Worm (Caenorhabditis elegans) whole organism, L4 larva: ENCODE measurements around the gene C25G4.2.

Experiments used
- D1046.2 ChIP-seq: fragments of 200-800 bp; sonication (Bioruptor generic); IDR thresholded peaks from 2 replicates; pipeline ENCODE4 v1.3.6; 2022; ENCODE audit warnings: missing genetic modification characterization, missing compliant biosample characterization
- F10B5.3 ChIP-seq: sonication (generic microtip); optimal IDR thresholded peaks from 2 replicates; lab custom pipeline; 2016; ENCODE audit warnings: mild to moderate bottlenecking, missing genetic modification characterization, missing compliant biosample characterization
- F26F4.8 ChIP-seq: fragments of 200-800 bp; sonication (Bioruptor generic); conservative IDR thresholded peaks from 2 replicates; pipeline ENCODE4 v1.3.6; 2022; ENCODE audit warnings: missing genetic modification characterization, missing compliant biosample characterization
- F37D6.2 ChIP-seq: sonication (generic microtip); optimal IDR thresholded peaks from 2 replicates; lab custom pipeline; 2016; ENCODE audit warnings: mild to moderate bottlenecking, missing genetic modification characterization, missing compliant biosample characterization
- F49E8.2 ChIP-seq: sonication (generic microtip); optimal IDR thresholded peaks from 2 replicates; lab custom pipeline; 2016; ENCODE audit warnings: missing compliant biosample characterization, mild to moderate bottlenecking, missing genetic modification characterization, borderline replicate concordance
- T20F7.1 ChIP-seq: fragments of 200-800 bp; sonication (Bioruptor generic); optimal IDR thresholded peaks from 2 replicates; lab custom pipeline; 2018; ENCODE audit warnings: mild to moderate bottlenecking, missing genetic modification characterization, missing compliant biosample characterization
- Y48G9A.11 ChIP-seq: fragments of 200-800 bp; sonication (Bioruptor generic); IDR thresholded peaks from 2 replicates; pipeline ENCODE4 v1.3.6; 2022; ENCODE audit warnings: missing genetic modification reagents, missing genetic modification characterization, missing compliant biosample characterization
- Y5F2A.4 ChIP-seq: fragments of 200-800 bp; sonication (Bioruptor generic); optimal IDR thresholded peaks from 2 replicates; lab custom pipeline; 2018; ENCODE audit warnings: mild to moderate bottlenecking, missing genetic modification characterization, missing compliant biosample characterization
- Y75B8A.6 ChIP-seq: fragments of 200-800 bp; sonication (Bioruptor generic); IDR thresholded peaks from 2 replicates; pipeline ENCODE4 v1.3.6; 2022; ENCODE audit warnings: missing genetic modification reagents, missing genetic modification characterization, missing compliant biosample characterization
- ZK337.2 ChIP-seq: fragments of 200-800 bp; sonication (Bioruptor generic); IDR thresholded peaks from 2 replicates; pipeline ENCODE4 v1.3.6; 2022; ENCODE audit warnings: missing genetic modification reagents, missing genetic modification characterization, missing compliant biosample characterization
- ZK546.5 ChIP-seq, 2 experiments: sonication (generic microtip); optimal IDR thresholded peaks; 2 replicates each; lab custom pipeline; 2017; ENCODE audit warnings: missing biosample characterization in 2 of 2, missing genetic modification characterization in 2 of 2
- attf-4 ChIP-seq: sonication (generic microtip); optimal IDR thresholded peaks from 3 replicates; lab custom pipeline; 2017; ENCODE audit warnings: missing biosample characterization, missing genetic modification characterization
- ceh-32 ChIP-seq: sonication (generic microtip); optimal IDR thresholded peaks from 2 replicates; lab custom pipeline; 2016; ENCODE audit warnings: mild to moderate bottlenecking, missing genetic modification characterization, missing compliant biosample characterization; ENCODE audit not compliant: poor library complexity
- ceh-62 ChIP-seq: sonication (generic microtip); optimal IDR thresholded peaks from 2 replicates; lab custom pipeline; 2017; ENCODE audit warnings: missing biosample characterization, missing genetic modification characterization
- cey-2 ChIP-seq: sonication (generic microtip); optimal IDR thresholded peaks from 3 replicates; lab custom pipeline; 2017; ENCODE audit warnings: missing genetic modification characterization, mild to moderate bottlenecking, missing compliant biosample characterization, antibody characterized with exemption, borderline replicate concordance; ENCODE audit not compliant: insufficient read depth
- daf-19 ChIP-seq: fragments of 200-800 bp; sonication (Bioruptor generic); conservative IDR thresholded peaks from 2 replicates; pipeline ENCODE4 v1.3.6; 2022; ENCODE audit warnings: missing genetic modification characterization, missing compliant biosample characterization
- daf-8 ChIP-seq: fragments of 200-800 bp; sonication (Bioruptor generic); IDR thresholded peaks from 2 replicates; pipeline ENCODE4 v1.3.6; 2022; ENCODE audit warnings: missing genetic modification characterization, missing compliant biosample characterization
- dmd-6 ChIP-seq: fragments of 200-800 bp; sonication (Bioruptor generic); IDR thresholded peaks from 2 replicates; pipeline ENCODE4 v1.3.6; 2022; ENCODE audit warnings: missing genetic modification reagents, missing genetic modification characterization, missing compliant biosample characterization
- dmd-8 ChIP-seq: fragments of 200-800 bp; sonication (Bioruptor generic); IDR thresholded peaks from 2 replicates; pipeline ENCODE4 v1.3.6; 2022; ENCODE audit warnings: missing genetic modification characterization, missing compliant biosample characterization
- dmd-9 ChIP-seq: fragments of 200-800 bp; sonication (Bioruptor generic); IDR thresholded peaks from 2 replicates; pipeline ENCODE4 v1.3.6; 2022; ENCODE audit warnings: missing genetic modification reagents, missing genetic modification characterization, missing compliant biosample characterization
- dpl-1 ChIP-seq: fragments of 150-350 bp; optimal IDR thresholded peaks from 2 replicates; lab custom pipeline; 2014; ENCODE audit warnings: missing biosample characterization, missing genetic modification reagents, missing genetic modification characterization
- dve-1 ChIP-seq: sonication (generic microtip); optimal IDR thresholded peaks from 2 replicates; lab custom pipeline; 2017; ENCODE audit warnings: antibody characterized with exemption, mild to moderate bottlenecking, missing genetic modification characterization, missing compliant biosample characterization; ENCODE audit not compliant: insufficient read depth
- egl-27 ChIP-seq: sonication (generic microtip); optimal IDR thresholded peaks from 3 replicates; lab custom pipeline; 2017; ENCODE audit warnings: missing biosample characterization, missing genetic modification reagents, missing genetic modification characterization
- egl-43 ChIP-seq: fragments of 200-800 bp; sonication (Bioruptor generic); IDR thresholded peaks from 2 replicates; pipeline ENCODE4 v1.3.6; 2022; ENCODE audit warnings: missing genetic modification reagents, missing genetic modification characterization, missing compliant biosample characterization
- gei-8 ChIP-seq: fragments of 200-800 bp; sonication (Bioruptor generic); optimal IDR thresholded peaks from 2 replicates; lab custom pipeline; 2018; ENCODE audit warnings: mild to moderate bottlenecking, missing genetic modification characterization, missing compliant biosample characterization
- hlh-11 ChIP-seq: fragments of 200-800 bp; sonication (Bioruptor generic); optimal IDR thresholded peaks from 2 replicates; lab custom pipeline; 2018; ENCODE audit warnings: mild to moderate bottlenecking, missing genetic modification characterization, missing compliant biosample characterization
- jun-1 ChIP-seq: fragments of 150-350 bp; optimal IDR thresholded peaks from 2 replicates; lab custom pipeline; 2014; ENCODE audit warnings: missing biosample characterization, missing genetic modification reagents, missing genetic modification characterization
- lin-1 ChIP-seq: fragments of 200-800 bp; sonication (Bioruptor generic); IDR thresholded peaks from 2 replicates; pipeline ENCODE4 v1.3.6; 2022; ENCODE audit warnings: missing genetic modification reagents, missing genetic modification characterization, missing compliant biosample characterization
- lin-38 ChIP-seq: fragments of 200-800 bp; sonication (Bioruptor generic); IDR thresholded peaks from 2 replicates; pipeline ENCODE4 v1.3.6; 2022; ENCODE audit warnings: missing genetic modification reagents, missing genetic modification characterization, missing compliant biosample characterization
- lin-39 ChIP-seq: fragments of 150-350 bp; optimal IDR thresholded peaks from 2 replicates; lab custom pipeline; 2014; ENCODE audit warnings: missing biosample characterization, missing genetic modification reagents, missing genetic modification characterization
- lir-3 ChIP-seq: sonication (generic microtip); optimal IDR thresholded peaks from 2 replicates; lab custom pipeline; 2016; ENCODE audit warnings: mild to moderate bottlenecking, missing genetic modification characterization, missing compliant biosample characterization
- mdt-29 ChIP-seq: fragments of 200-800 bp; sonication (Bioruptor generic); IDR thresholded peaks from 2 replicates; pipeline ENCODE4 v1.3.6; 2022; ENCODE audit warnings: missing genetic modification reagents, missing genetic modification characterization, missing compliant biosample characterization
- mep-1 ChIP-seq: fragments of 150-350 bp; sonication (generic microtip); optimal IDR thresholded peaks from 3 replicates; lab custom pipeline; 2014; ENCODE audit warnings: missing biosample characterization, missing genetic modification characterization
- mxl-2 ChIP-seq: fragments of 200-800 bp; sonication (Bioruptor generic); conservative IDR thresholded peaks from 2 replicates; pipeline ENCODE4 v1.3.6; 2022; ENCODE audit warnings: missing genetic modification reagents, missing genetic modification characterization, missing compliant biosample characterization
- mxl-3 ChIP-seq: fragments of 200-800 bp; sonication (Bioruptor generic); optimal IDR thresholded peaks from 2 replicates; lab custom pipeline; 2018; ENCODE audit warnings: mild to moderate bottlenecking, missing genetic modification characterization, missing compliant biosample characterization
- nhr-111 ChIP-seq: fragments of 200-800 bp; sonication (Bioruptor generic); optimal IDR thresholded peaks from 2 replicates; lab custom pipeline; 2018; ENCODE audit warnings: mild to moderate bottlenecking, missing genetic modification characterization, missing compliant biosample characterization
- nhr-25 ChIP-seq: sonication (generic microtip); optimal IDR thresholded peaks from 2 replicates; lab custom pipeline; 2017; ENCODE audit warnings: missing genetic modification characterization, mild to moderate bottlenecking, missing compliant biosample characterization, antibody characterized with exemption, moderate library complexity, borderline replicate concordance; ENCODE audit not compliant: insufficient read depth
- nhr-28 ChIP-seq: fragments of 150-350 bp; optimal IDR thresholded peaks from 2 replicates; lab custom pipeline; 2014; ENCODE audit warnings: missing biosample characterization, missing genetic modification characterization
- nhr-42 ChIP-seq: fragments of 200-800 bp; sonication (Bioruptor generic); IDR thresholded peaks from 2 replicates; pipeline ENCODE4 v1.3.6; 2022; ENCODE audit warnings: missing genetic modification characterization, missing compliant biosample characterization
- nhr-6 ChIP-seq: fragments of 150-350 bp; optimal IDR thresholded peaks from 2 replicates; lab custom pipeline; 2014; ENCODE audit warnings: missing biosample characterization, missing genetic modification characterization
- sdz-12 ChIP-seq: fragments of 200-800 bp; sonication (Bioruptor generic); optimal IDR thresholded peaks from 2 replicates; lab custom pipeline; 2018; ENCODE audit warnings: mild to moderate bottlenecking, missing genetic modification characterization, missing compliant biosample characterization
- set-16 ChIP-seq: fragments of 200-800 bp; sonication (Bioruptor generic); IDR thresholded peaks from 2 replicates; pipeline ENCODE4 v1.3.6; 2022; ENCODE audit warnings: missing genetic modification reagents, missing genetic modification characterization, missing compliant biosample characterization
- spr-3 ChIP-seq: fragments of 200-800 bp; sonication (Bioruptor generic); optimal IDR thresholded peaks from 2 replicates; lab custom pipeline; 2018; ENCODE audit warnings: mild to moderate bottlenecking, missing genetic modification characterization, missing compliant biosample characterization
- tra-1 ChIP-seq: fragments of 200-800 bp; sonication (Bioruptor generic); IDR thresholded peaks from 2 replicates; pipeline ENCODE4 v1.3.6; 2022; ENCODE audit warnings: missing genetic modification reagents, missing genetic modification characterization, missing compliant biosample characterization
- unc-62 ChIP-seq, 3 experiments: fragments of 150-350 bp in 1 of 3; sonication (generic microtip); optimal IDR thresholded peaks in 2 of 3; peaks in 1 of 3; 1 replicate in 1 of 3; 2 replicates in 2 of 3; lab custom pipeline; 2014 to 2017; ENCODE audit warnings: missing biosample characterization in 3 of 3, missing genetic modification characterization in 3 of 3, missing genetic modification reagents in 3 of 3, missing genotype in 1 of 3
- vab-7 ChIP-seq: fragments of 200-800 bp; sonication (Bioruptor generic); IDR thresholded peaks from 2 replicates; pipeline ENCODE4 v1.3.6; 2022; ENCODE audit warnings: missing genetic modification reagents, missing genetic modification characterization, missing compliant biosample characterization
- zag-1 ChIP-seq: fragments of 150-350 bp; optimal IDR thresholded peaks from 2 replicates; lab custom pipeline; 2014; ENCODE audit warnings: missing biosample characterization, missing genetic modification characterization
- zfp-3 ChIP-seq: fragments of 200-800 bp; sonication (Bioruptor generic); conservative IDR thresholded peaks from 2 replicates; pipeline ENCODE4 v1.3.6; 2022; ENCODE audit warnings: missing genetic modification reagents, missing genetic modification characterization, missing compliant biosample characterization

C25G4.2 gene

DNA sequence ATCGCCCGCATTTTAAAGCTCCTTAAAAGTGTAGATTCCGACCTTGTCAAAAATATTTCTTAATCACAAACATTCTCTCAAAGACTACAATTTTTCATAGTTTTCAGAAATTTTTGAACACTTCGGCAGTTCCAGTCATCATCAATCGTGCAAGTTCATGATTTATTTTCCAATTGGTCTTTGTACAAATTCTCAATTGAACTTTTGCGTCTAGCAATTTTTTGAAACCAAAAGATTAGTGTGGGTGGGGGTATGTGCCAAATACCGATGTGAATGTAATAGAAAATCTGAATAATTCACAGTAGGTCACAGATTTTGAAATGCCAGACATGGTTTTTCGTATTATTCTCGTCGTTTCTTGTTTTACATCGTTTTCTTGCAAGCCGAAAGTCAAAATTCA is 5.5 kb downstream of the C25G4.2 start, which contains the start of gene clec-185:
Gene clec-185 (plus strand): TSS at position 301 of the 400 bp plus-strand sequence.
- TF ChIP-seq dmd-8 (GFP tag; lab: Robert Waterston, UW) (no peak), sdz-12 (GFP tag; lab: Kevin White, UChicago) (no peak), spr-3 (GFP tag; lab: Kevin White, UChicago) (no peak), egl-27 (tag; lab: Kevin White, UChicago) (no peak)
- TF ChIP-seq, all 104 proteins: peak for 0

DNA sequence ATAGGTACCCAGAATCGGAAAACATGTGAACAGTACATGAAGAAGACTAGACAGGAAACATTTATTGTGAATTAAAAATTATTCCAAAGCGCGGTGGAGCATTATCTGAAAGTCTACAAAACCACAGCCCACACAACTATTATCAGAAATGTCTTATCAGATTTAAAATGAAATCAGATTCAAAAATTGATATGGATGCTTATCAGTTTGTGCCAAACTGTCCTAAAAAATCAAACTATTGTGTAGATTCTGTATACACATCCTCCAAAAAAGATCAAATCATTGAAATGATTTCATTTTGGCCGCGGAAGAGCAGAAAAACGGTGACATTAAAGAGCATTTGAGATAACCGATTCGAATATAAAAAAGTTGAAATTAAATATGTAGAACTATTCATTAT is 8.4 kb downstream of the C25G4.2 start, which contains the start of gene irg-4:
Gene irg-4 (plus strand): TSS at position 392 of the 400 bp plus-strand sequence.
- TF ChIP-seq gei-8 (GFP tag; lab: Kevin White, UChicago) (no peak), D1046.2 (GFP tag; lab: Robert Waterston, UW) (no peak), vab-7 (GFP tag; lab: Robert Waterston, UW) (no peak), F49E8.2 (tag; lab: Kevin White, UChicago) (no peak), dmd-8 (GFP tag; lab: Robert Waterston, UW) (no peak), dmd-9 (GFP tag; lab: Robert Waterston, UW) (no peak), cey-2 (tag; lab: Kevin White, UChicago) (no peak), tra-1 (GFP tag; lab: Robert Waterston, UW) (no peak), daf-19 (GFP tag; lab: Robert Waterston, UW) (no peak), T20F7.1 (GFP tag; lab: Kevin White, UChicago) (no peak), nhr-111 (GFP tag; lab: Kevin White, UChicago) (no peak), ZK337.2 (GFP tag; lab: Robert Waterston, UW) (no peak), mxl-3 (GFP tag; lab: Kevin White, UChicago) (no peak), dve-1 (no peak), dmd-6 (GFP tag; lab: Robert Waterston, UW) (no peak; the same call in 1 of the 2 replicates), nhr-25 (tag; lab: Kevin White, UChicago) (no peak), Y75B8A.6 (GFP tag; lab: Robert Waterston, UW) (no peak), ceh-32 (tag; lab: Kevin White, UChicago) (no peak), attf-4 (tag; lab: Kevin White, UChicago) (no peak), unc-62 (GFP tag; optimal IDR thresholded peaks at IDR 0.05 in 1 of 2; lab: Kevin White, UChicago) (no peak), unc-62 (tag; optimal IDR thresholded peaks at IDR 0.05; lab: Kevin White, UChicago) (no peak), hlh-11 (peak; percentile 42), jun-1 (no peak), lin-39 (tag; lab: Kevin White, UChicago) (no peak), nhr-42 (GFP tag; lab: Robert Waterston, UW) (no peak), lin-1 (GFP tag; lab: Robert Waterston, UW) (0 out of 2 replicates have a peak, but pooled peaks have one; percentile 19), mep-1 (tag; lab: Kevin White, UChicago) (no peak), egl-43 (GFP tag; lab: Robert Waterston, UW) (no peak), zfp-3 (no peak), lir-3 (tag; lab: Kevin White, UChicago) (no peak), daf-8 (no peak), dpl-1 (no peak), F37D6.2 (tag; lab: Kevin White, UChicago) (no peak), nhr-28 (peak; percentile 81), F26F4.8 (GFP tag; lab: Robert Waterston, UW) (no peak), mxl-2 (no peak), ceh-62 (no peak), mdt-29 (GFP tag; lab: Robert Waterston, UW) (no peak), ZK546.5 (tag; optimal IDR thresholded peaks at IDR 0.05; lab: Kevin White, UChicago) (no peak), zag-1 (no peak), nhr-6 (tag; lab: Kevin White, UChicago) (no peak), lin-38 (GFP tag; lab: Robert Waterston, UW) (no peak), set-16 (no peak), Y5F2A.4 (GFP tag; lab: Kevin White, UChicago) (no peak), Y48G9A.11 (GFP tag; lab: Robert Waterston, UW) (no peak), F10B5.3 (tag; lab: Kevin White, UChicago) (no peak)
